Worm (Caenorhabditis elegans) whole organism, L2 larva: ENCODE results near the gene oac-38.

Experiments used
- unc-39 ChIP-seq: fragments of 150-350 bp; optimal IDR thresholded peaks from 2 replicates; lab custom pipeline; 2014; ENCODE audit warnings: missing biosample characterization, missing genetic modification characterization
- ztf-4 ChIP-seq: fragments of 150-350 bp; optimal IDR thresholded peaks from 2 replicates; lab custom pipeline; 2014; ENCODE audit warnings: missing biosample characterization, missing genetic modification characterization

- no peak for TF ChIP-seq unc-39 (tag; lab: Kevin White, UChicago)
- TF ChIP-seq ztf-4 (tag; lab: Kevin White, UChicago), result no peak
These were observed 41.2 kb upstream of the oac-38 start for ce11 chrIV:14194317-14194716.
